Fruit fly (Drosophila melanogaster) whole organism, embryonic: ENCODE measurements around the gene CG5934.

ENCODE experiments used
- Adf1 ChIP-seq: fragments of 200-800 bp; sonication (Bioruptor generic); IDR thresholded peaks from 2 replicates; pipeline ENCODE4 v1.3.6; 2022; ENCODE audit warnings: missing biosample characterization, missing genetic modification characterization
- B-H2 ChIP-seq: fragments of 200-800 bp; sonication (Bioruptor generic); optimal IDR thresholded peaks from 2 replicates; lab custom pipeline; 2018; ENCODE audit warnings: missing biosample characterization, mild to moderate bottlenecking, missing genetic modification characterization
- CG10654 ChIP-seq: fragments of 200-800 bp; sonication (Bioruptor generic); optimal IDR thresholded peaks from 2 replicates; lab custom pipeline; 2016; ENCODE audit warnings: missing biosample characterization, missing genetic modification characterization
- CG11247 ChIP-seq: fragments of 200-800 bp; sonication (Bioruptor generic); IDR thresholded peaks from 2 replicates; pipeline ENCODE4 v1.3.6; 2022; ENCODE audit warnings: missing biosample characterization, missing genetic modification characterization
- CG12219 ChIP-seq: fragments of 200-800 bp; sonication (Bioruptor generic); optimal IDR thresholded peaks from 3 replicates; lab custom pipeline; 2018; ENCODE audit warnings: missing biosample characterization, mild to moderate bottlenecking, missing genetic modification characterization
- CG1233 ChIP-seq: fragments of 200-800 bp; sonication (Bioruptor generic); optimal IDR thresholded peaks from 4 replicates; lab custom pipeline; 2018; ENCODE audit warnings: missing biosample characterization, mild to moderate bottlenecking, missing genetic modification characterization
- CG12942 ChIP-seq: fragments of 200-800 bp; sonication (Bioruptor generic); optimal IDR thresholded peaks from 3 replicates; lab custom pipeline; 2016; ENCODE audit warnings: missing biosample characterization, missing genetic modification characterization
- CG13123 ChIP-seq: fragments of 200-800 bp; sonication (Bioruptor generic); optimal IDR thresholded peaks from 2 replicates; lab custom pipeline; 2016; ENCODE audit warnings: missing biosample characterization, missing genetic modification characterization
- CG14050 ChIP-seq: fragments of 200-800 bp; sonication (Bioruptor generic); IDR thresholded peaks from 3 replicates; pipeline ENCODE4 v1.3.6; 2022; ENCODE audit warnings: missing biosample characterization, missing genetic modification characterization
- CG1603 ChIP-seq: fragments of 200-800 bp; sonication (Bioruptor generic); optimal IDR thresholded peaks from 2 replicates; lab custom pipeline; 2019; ENCODE audit warnings: missing biosample characterization, mild to moderate bottlenecking, missing genetic modification characterization, moderate library complexity
- CG18619 ChIP-seq: fragments of 200-800 bp; sonication (Bioruptor generic); optimal IDR thresholded peaks from 3 replicates; lab custom pipeline; 2017; ENCODE audit warnings: missing biosample characterization, mild to moderate bottlenecking, missing genetic modification characterization
- CG2120 ChIP-seq: fragments of 200-800 bp; sonication (Bioruptor generic); optimal IDR thresholded peaks from 3 replicates; lab custom pipeline; 2016; ENCODE audit warnings: missing biosample characterization, missing genetic modification characterization
- CG30020 ChIP-seq: fragments of 200-800 bp; optimal IDR thresholded peaks from 2 replicates; lab custom pipeline; 2019; ENCODE audit warnings: missing biosample characterization, mild to moderate bottlenecking, missing genetic modification characterization, moderate library complexity
- CG3407 ChIP-seq: fragments of 200-800 bp; sonication (Bioruptor generic); optimal IDR thresholded peaks from 2 replicates; lab custom pipeline; 2018; ENCODE audit warnings: missing biosample characterization, mild to moderate bottlenecking, missing genetic modification characterization
- CG3838 ChIP-seq: fragments of 200-800 bp; sonication (Bioruptor generic); optimal IDR thresholded peaks from 3 replicates; lab custom pipeline; 2016; ENCODE audit warnings: missing biosample characterization, missing genetic modification characterization
- CG4820 ChIP-seq: fragments of 200-800 bp; sonication (Bioruptor generic); optimal IDR thresholded peaks from 3 replicates; lab custom pipeline; 2016; ENCODE audit warnings: missing biosample characterization, missing genetic modification characterization
- Chrac-16 ChIP-seq: fragments of 200-800 bp; sonication (Bioruptor generic); optimal IDR thresholded peaks from 3 replicates; lab custom pipeline; 2016; ENCODE audit warnings: missing biosample characterization, missing genetic modification characterization
- D19B ChIP-seq: fragments of 200-800 bp; sonication (Bioruptor generic); optimal IDR thresholded peaks from 2 replicates; lab custom pipeline; 2017; ENCODE audit warnings: missing biosample characterization, mild to moderate bottlenecking, missing genetic modification characterization
- Dref ChIP-seq: fragments of 200-800 bp; sonication (Bioruptor generic); IDR thresholded peaks from 2 replicates; pipeline ENCODE4 v1.3.6; 2022; ENCODE audit warnings: missing biosample characterization, missing genetic modification characterization
- E2f2 ChIP-seq: fragments of 200-800 bp; sonication (Bioruptor generic); IDR thresholded peaks from 2 replicates; pipeline ENCODE4 v1.3.6; 2022; ENCODE audit warnings: missing biosample characterization, missing genetic modification characterization
- H15 ChIP-seq: fragments of 200-800 bp; sonication (Bioruptor generic); IDR thresholded peaks from 3 replicates; pipeline ENCODE4 v1.3.6; 2022; ENCODE audit warnings: missing biosample characterization, missing genetic modification characterization
- HmgD ChIP-seq: fragments of 200-800 bp; sonication (Bioruptor generic); optimal IDR thresholded peaks from 3 replicates; lab custom pipeline; 2016; ENCODE audit warnings: missing biosample characterization, missing genetic modification characterization
- HmgZ ChIP-seq: fragments of 200-800 bp; sonication (Bioruptor generic); optimal IDR thresholded peaks from 2 replicates; lab custom pipeline; 2018; ENCODE audit warnings: missing biosample characterization, mild to moderate bottlenecking, missing genetic modification characterization
- Hmx ChIP-seq: fragments of 200-800 bp; sonication (Bioruptor generic); optimal IDR thresholded peaks from 2 replicates; lab custom pipeline; 2016; ENCODE audit warnings: missing biosample characterization, missing genetic modification characterization
- Mes4 ChIP-seq: fragments of 200-800 bp; sonication (Bioruptor generic); optimal IDR thresholded peaks from 2 replicates; lab custom pipeline; 2016; ENCODE audit warnings: missing biosample characterization, missing genetic modification characterization
- Mrtf ChIP-seq: fragments of 200-800 bp; sonication (Bioruptor generic); IDR thresholded peaks from 3 replicates; pipeline ENCODE4 v1.3.6; 2022; ENCODE audit warnings: missing biosample characterization, missing genetic modification characterization
- Myb ChIP-seq: fragments of 200-800 bp; sonication (Bioruptor generic); optimal IDR thresholded peaks from 2 replicates; lab custom pipeline; 2016; ENCODE audit warnings: missing biosample characterization, missing genetic modification characterization
- NC2β ChIP-seq: fragments of 200-800 bp; sonication (Bioruptor generic); optimal IDR thresholded peaks from 2 replicates; lab custom pipeline; 2016; ENCODE audit warnings: missing biosample characterization, missing genetic modification characterization
- Sin3A ChIP-seq: fragments of >200 bp; optimal IDR thresholded peaks from 2 replicates; lab custom pipeline; 2018
- ac ChIP-seq: fragments of 200-800 bp; sonication (Bioruptor generic); optimal IDR thresholded peaks from 3 replicates; lab custom pipeline; 2017; ENCODE audit warnings: missing biosample characterization, mild to moderate bottlenecking, missing genetic modification characterization
- ase ChIP-seq: fragments of 200-800 bp; sonication (Bioruptor generic); IDR thresholded peaks from 3 replicates; pipeline ENCODE4 v1.3.6; 2022; ENCODE audit warnings: missing biosample characterization, missing genetic modification characterization
- az2 ChIP-seq: fragments of 200-800 bp; sonication (Bioruptor generic); optimal IDR thresholded peaks from 3 replicates; lab custom pipeline; 2016; ENCODE audit warnings: missing biosample characterization, missing genetic modification characterization
- bsh ChIP-seq, 2 experiments: fragments of 200-800 bp; sonication (Bioruptor generic); optimal IDR thresholded peaks; 2 replicates each; lab custom pipeline; 2017 to 2018; ENCODE audit warnings: mild to moderate bottlenecking in 2 of 2, missing biosample characterization in 2 of 2, missing genetic modification characterization in 2 of 2, moderate library complexity in 1 of 2
- crc ChIP-seq: fragments of 200-800 bp; sonication (Bioruptor generic); optimal IDR thresholded peaks from 2 replicates; lab custom pipeline; 2016; ENCODE audit warnings: missing biosample characterization, missing genetic modification characterization
- croc ChIP-seq: fragments of 200-800 bp; sonication (Bioruptor generic); conservative IDR thresholded peaks from 3 replicates; pipeline ENCODE4 v1.3.6; 2022; ENCODE audit warnings: missing biosample characterization, missing genetic modification characterization
- cwo ChIP-seq: fragments of 200-800 bp; sonication (Bioruptor generic); optimal IDR thresholded peaks from 3 replicates; lab custom pipeline; 2017; ENCODE audit warnings: missing biosample characterization, missing genetic modification characterization, mild to moderate bottlenecking, moderate library complexity, missing genetic modification reagents
- dmrt11E ChIP-seq: fragments of 200-800 bp; sonication (Bioruptor generic); optimal IDR thresholded peaks from 3 replicates; lab custom pipeline; 2018; ENCODE audit warnings: missing biosample characterization, mild to moderate bottlenecking, missing genetic modification characterization, moderate library complexity
- dmrt99B ChIP-seq: fragments of 200-800 bp; sonication (Bioruptor generic); optimal IDR thresholded peaks from 2 replicates; lab custom pipeline; 2018; ENCODE audit warnings: missing biosample characterization, mild to moderate bottlenecking, missing genetic modification characterization, moderate library complexity
- dysf ChIP-seq: fragments of 200-800 bp; sonication (Bioruptor generic); IDR thresholded peaks from 3 replicates; pipeline ENCODE4 v1.3.6; 2022; ENCODE audit warnings: missing biosample characterization, missing genetic modification characterization
- gfzf ChIP-seq: fragments of 200-800 bp; sonication (Bioruptor generic); optimal IDR thresholded peaks from 2 replicates; lab custom pipeline; 2016; ENCODE audit warnings: missing biosample characterization, mild to moderate bottlenecking, missing genetic modification characterization, moderate library complexity
- kay ChIP-seq: fragments of 200-800 bp; sonication (Bioruptor generic); optimal IDR thresholded peaks from 2 replicates; lab custom pipeline; 2016; ENCODE audit warnings: missing biosample characterization, missing genetic modification characterization
- lilli ChIP-seq: fragments of 200-800 bp; sonication (Bioruptor generic); optimal IDR thresholded peaks from 3 replicates; lab custom pipeline; 2016; ENCODE audit warnings: missing biosample characterization, missing genetic modification characterization
- lov ChIP-seq, 2 experiments: fragments of 200-800 bp in 1 of 2; fragments of >200 bp in 1 of 2; sonication (Bioruptor generic) in 1 of 2; IDR thresholded peaks in 1 of 2; optimal IDR thresholded peaks in 1 of 2; 2 replicates in 1 of 2; 3 replicates in 1 of 2; pipeline versions ENCODE4 v1.3.6 to Lab custom; 2017 to 2022; ENCODE audit warnings: missing biosample characterization in 1 of 2, missing genetic modification characterization in 1 of 2
- peb ChIP-seq: fragments of 200-800 bp; sonication (Bioruptor generic); IDR thresholded peaks from 2 replicates; pipeline ENCODE4 v1.3.6; 2022; ENCODE audit warnings: missing biosample characterization, missing genetic modification characterization
- pzg ChIP-seq: fragments of 200-800 bp; sonication (Bioruptor generic); optimal IDR thresholded peaks from 3 replicates; lab custom pipeline; 2018; ENCODE audit warnings: missing biosample characterization, mild to moderate bottlenecking, missing genetic modification characterization, moderate library complexity
- scrt ChIP-seq: fragments of 200-800 bp; sonication (Bioruptor generic); optimal IDR thresholded peaks from 2 replicates; lab custom pipeline; 2018; ENCODE audit warnings: missing biosample characterization, mild to moderate bottlenecking, missing genetic modification characterization, moderate library complexity
- sna ChIP-seq: fragments of 200-800 bp; sonication (Bioruptor generic); IDR thresholded peaks from 2 replicates; pipeline ENCODE4 v1.3.6; 2022; ENCODE audit warnings: missing biosample characterization, missing genetic modification characterization; ENCODE audit not compliant: partially characterized antibody
- tna ChIP-seq: fragments of 200-800 bp; sonication (Bioruptor generic); IDR thresholded peaks from 2 replicates; pipeline ENCODE4 v1.3.6; 2022; ENCODE audit warnings: missing biosample characterization, missing genetic modification characterization; ENCODE audit not compliant: partially characterized antibody
- trem ChIP-seq: fragments of 200-800 bp; optimal IDR thresholded peaks from 3 replicates; lab custom pipeline; 2019; ENCODE audit warnings: missing biosample characterization, mild to moderate bottlenecking, missing genetic modification characterization, moderate library complexity
- vfl ChIP-seq: fragments of 200-800 bp; sonication (Bioruptor generic); optimal IDR thresholded peaks from 2 replicates; lab custom pipeline; 2016; ENCODE audit warnings: missing biosample characterization, missing genetic modification characterization

The CG5934 gene

DNA sequence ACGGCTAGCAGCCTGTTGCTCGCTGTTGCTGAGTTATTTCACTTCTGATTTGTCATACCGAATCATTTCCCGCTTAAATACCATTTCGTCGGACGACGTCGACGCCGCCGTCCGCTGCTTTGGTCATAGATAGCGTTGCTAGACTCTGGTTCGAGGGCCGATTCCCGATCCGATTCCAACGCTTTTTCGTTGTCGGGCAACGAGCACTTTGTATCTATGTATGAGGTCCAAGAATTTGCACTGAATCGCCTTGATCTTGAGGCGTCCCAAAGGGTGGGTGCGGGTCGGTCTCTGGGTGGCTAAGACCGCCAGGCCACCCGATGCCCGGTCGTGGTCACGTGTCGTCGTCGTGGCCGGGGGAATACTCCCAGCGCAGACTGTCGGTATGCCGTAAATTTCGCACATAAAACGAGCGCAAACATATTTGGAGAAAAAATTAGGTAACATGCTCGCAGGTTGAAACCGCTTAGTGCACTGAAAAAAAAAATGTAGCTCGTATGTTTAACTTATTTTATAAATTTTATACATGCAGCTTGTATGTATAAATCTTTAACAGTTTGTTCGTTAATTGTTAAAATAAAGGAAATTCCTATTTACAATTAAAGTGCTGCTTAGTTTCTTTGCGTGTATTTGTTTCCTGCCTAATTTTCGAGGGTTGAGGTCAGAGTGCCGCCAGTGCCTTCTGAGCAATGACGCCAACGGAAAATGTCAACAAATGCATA lies 18.8 kb downstream of the CG5934 start, which contains the start of gene CG3348 (continued):
- TF ChIP-seq Hmx = peak; percentile 64
- TF ChIP-seq CG2120 = peak; percentile 94
- TF ChIP-seq NC2β (GFP tag; lab: Kevin White, UChicago) = peak; percentile 2
- peak; percentile 50 for TF ChIP-seq Myb
- peak; percentile 75 for TF ChIP-seq HmgZ (tag; lab: Kevin White, UChicago)
- peak; percentile 70 for TF ChIP-seq B-H2 (GFP tag; lab: Kevin White, UChicago)
- TF ChIP-seq CG4820 (GFP tag; lab: Kevin White, UChicago) = peak; percentile 64
- peak; percentile 79 for TF ChIP-seq Adf1 (GFP tag; lab: Robert Waterston, UW)
- TF ChIP-seq CG12219 (GFP tag; lab: Kevin White, UChicago) = peak; percentile 53
- TF ChIP-seq sna = no peak
- peak; percentile 47 for TF ChIP-seq CG1603 (tag; lab: Kevin White, UChicago)
- peak; percentile 86 for TF ChIP-seq cwo (GFP tag; lab: Kevin White, UChicago)
- no peak for TF ChIP-seq CG3838 (GFP tag; lab: Kevin White, UChicago)
- TF ChIP-seq vfl (GFP tag; lab: Kevin White, UChicago) = peak; percentile 66
- peak; percentile 39 for TF ChIP-seq CG10654 (GFP tag; lab: Kevin White, UChicago)
- peak; percentile 71 for TF ChIP-seq dmrt99B (tag; lab: Kevin White, UChicago)
- peak; percentile 83 for TF ChIP-seq D19B (GFP tag; lab: Kevin White, UChicago)
- TF ChIP-seq CG12942 (GFP tag; lab: Kevin White, UChicago) = peak; percentile 36
- TF ChIP-seq az2 (GFP tag; lab: Kevin White, UChicago) = peak; percentile 47
- TF ChIP-seq pzg (GFP tag; lab: Kevin White, UChicago) = no peak
- TF ChIP-seq croc = peak; percentile 39; the same call in 2 of the 3 replicates
- TF ChIP-seq CG14050 = 0 out of 3 replicates have a peak, but pooled peaks have one; percentile 14
- peak; percentile 71 for TF ChIP-seq CG18619 (GFP tag; lab: Kevin White, UChicago)
- no peak for TF ChIP-seq ac
- TF ChIP-seq dysf = peak; percentile 83
- TF ChIP-seq H15 (GFP tag; lab: Robert Waterston, UW) = peak; percentile 34; the same call in 1 of the 3 replicates
- no peak for TF ChIP-seq E2f2 (GFP tag; lab: Robert Waterston, UW)
- 0 out of 2 replicates have a peak, but pooled peaks have one; percentile 8 for TF ChIP-seq Dref (GFP tag; lab: Robert Waterston, UW)
- peak; percentile 73 for TF ChIP-seq scrt (GFP tag; lab: Kevin White, UChicago)
- TF ChIP-seq Mrtf (GFP tag; lab: Robert Waterston, UW) = peak; percentile 58; the same call in 1 of the 3 replicates
- no peak for TF ChIP-seq tna (GFP tag; lab: Robert Waterston, UW)
- TF ChIP-seq dmrt11E (tag; lab: Kevin White, UChicago) = peak; percentile 51
- TF ChIP-seq lov (optimal IDR thresholded peaks at IDR 0.05; lab: Kevin White, UChicago) = no peak
- no peak for TF ChIP-seq lov (GFP tag; IDR thresholded peaks at IDR 0.05; lab: Robert Waterston, UW)
- TF ChIP-seq HmgD (GFP tag; lab: Kevin White, UChicago) = no peak
- peak; percentile 75 for TF ChIP-seq CG11247 (GFP tag; lab: Robert Waterston, UW)
- peak in 1 of 2 experiments; percentile 69 for TF ChIP-seq bsh (GFP tag; optimal IDR thresholded peaks at IDR 0.05; lab: Kevin White, UChicago)
- no peak for TF ChIP-seq peb (GFP tag; lab: Robert Waterston, UW)
- TF ChIP-seq CG1233 (GFP tag; lab: Kevin White, UChicago) = peak; percentile 77
- peak; percentile 78 for TF ChIP-seq lilli (GFP tag; lab: Kevin White, UChicago)
- TF ChIP-seq kay (GFP tag; lab: Kevin White, UChicago) = no peak
- no peak for TF ChIP-seq ase
- peak; percentile 56 for TF ChIP-seq Chrac-16 (GFP tag; lab: Kevin White, UChicago)
- no peak for TF ChIP-seq CG3407 (GFP tag; lab: Kevin White, UChicago)
- TF ChIP-seq trem (tag; lab: Kevin White, UChicago) = peak; percentile 22
- TF ChIP-seq CG13123 (GFP tag; lab: Kevin White, UChicago) = no peak
- no peak for TF ChIP-seq gfzf
- no peak for TF ChIP-seq CG30020 (tag; lab: Kevin White, UChicago)
- TF ChIP-seq crc (GFP tag; lab: Kevin White, UChicago) = peak; percentile 49
- TF ChIP-seq Mes4 (GFP tag; lab: Kevin White, UChicago) = no peak
- no peak for TF ChIP-seq Sin3A (lab: Kevin White, UChicago)
